Worm (Caenorhabditis elegans) whole organism, L3 larva: ENCODE data around the gene mut-7.

Experiments used
- ZK546.5 ChIP-seq: sonication (generic microtip); optimal IDR thresholded peaks from 2 replicates; lab custom pipeline; 2017; ENCODE audit warnings: missing biosample characterization, missing genetic modification characterization
- aly-2 ChIP-seq: fragments of 150-350 bp; optimal IDR thresholded peaks from 2 replicates; lab custom pipeline; 2014; ENCODE audit warnings: missing biosample characterization, missing genetic modification characterization
- ama-1 ChIP-seq: fragments of 150-350 bp; optimal IDR thresholded peaks from 2 replicates; lab custom pipeline; 2018
- ceh-28 ChIP-seq: fragments of 150-350 bp; optimal IDR thresholded peaks from 2 replicates; lab custom pipeline; 2014; ENCODE audit warnings: missing biosample characterization, missing genetic modification reagents, missing genetic modification characterization
- ceh-82 ChIP-seq: fragments of 150-350 bp; optimal IDR thresholded peaks from 2 replicates; lab custom pipeline; 2014; ENCODE audit warnings: missing biosample characterization, missing genetic modification characterization
- ceh-9 ChIP-seq: sonication (generic microtip); optimal IDR thresholded peaks from 2 replicates; lab custom pipeline; 2018; ENCODE audit warnings: missing biosample characterization, missing genetic modification characterization
- daf-12 ChIP-seq: fragments of 150-350 bp; optimal IDR thresholded peaks from 2 replicates; lab custom pipeline; 2014; ENCODE audit warnings: missing biosample characterization, missing genetic modification reagents, missing genetic modification characterization
- egl-27 ChIP-seq: sonication (generic microtip); optimal IDR thresholded peaks from 4 replicates; lab custom pipeline; 2017; ENCODE audit warnings: missing biosample characterization, missing genetic modification reagents, missing genetic modification characterization
- elt-2 ChIP-seq: sonication (generic microtip); optimal IDR thresholded peaks from 2 replicates; lab custom pipeline; 2016; ENCODE audit warnings: missing genetic modification reagents, mild to moderate bottlenecking, missing genetic modification characterization, missing compliant biosample characterization
- elt-3 ChIP-seq, 3 experiments: fragments of 150-350 bp in 1 of 3; sonication (generic microtip) in 2 of 3; optimal IDR thresholded peaks; 2 replicates in 2 of 3; 4 replicates in 1 of 3; lab custom pipeline; 2014 to 2017; ENCODE audit warnings: missing biosample characterization in 3 of 3, missing genetic modification characterization in 3 of 3
- eor-1 ChIP-seq, 2 experiments: fragments of 150-350 bp; optimal IDR thresholded peaks; 2 replicates each; lab custom pipeline; 2014 to 2018; ENCODE audit warnings: missing biosample characterization in 2 of 2, missing genetic modification characterization in 2 of 2
- fkh-10 ChIP-seq: sonication (generic microtip); optimal IDR thresholded peaks from 2 replicates; lab custom pipeline; 2017; ENCODE audit warnings: missing biosample characterization, missing genetic modification reagents, missing genetic modification characterization
- hmg-11 ChIP-seq: sonication (generic microtip); optimal IDR thresholded peaks from 2 replicates; lab custom pipeline; 2016; ENCODE audit warnings: missing genetic modification characterization, missing compliant biosample characterization
- jun-1 ChIP-seq: fragments of 150-350 bp; optimal IDR thresholded peaks from 2 replicates; lab custom pipeline; 2014; ENCODE audit warnings: missing biosample characterization, missing genetic modification reagents, missing genetic modification characterization
- lin-15B ChIP-seq: fragments of 150-350 bp; optimal IDR thresholded peaks from 2 replicates; lab custom pipeline; 2014; ENCODE audit warnings: missing biosample characterization, missing genetic modification characterization
- lin-39 ChIP-seq: fragments of 150-350 bp; optimal IDR thresholded peaks from 2 replicates; lab custom pipeline; 2018; ENCODE audit warnings: missing biosample characterization, missing genetic modification reagents, missing genetic modification characterization
- mdl-1 ChIP-seq: fragments of 150-350 bp; optimal IDR thresholded peaks from 2 replicates; lab custom pipeline; 2014; ENCODE audit warnings: missing biosample characterization, missing genetic modification characterization
- mml-1 ChIP-seq: fragments of 150-350 bp; sonication (generic microtip); optimal IDR thresholded peaks from 3 replicates; lab custom pipeline; 2014; ENCODE audit warnings: missing biosample characterization, missing genetic modification characterization
- nfya-1 ChIP-seq: sonication (generic microtip); optimal IDR thresholded peaks from 2 replicates; lab custom pipeline; 2017; ENCODE audit warnings: missing genetic modification characterization, mild to moderate bottlenecking, missing compliant biosample characterization, antibody characterized with exemption, moderate library complexity; ENCODE audit not compliant: insufficient read depth
- nhr-23 ChIP-seq: fragments of 150-350 bp; optimal IDR thresholded peaks from 2 replicates; lab custom pipeline; 2014; ENCODE audit warnings: missing biosample characterization, missing genetic modification reagents, missing genetic modification characterization
- nhr-237 ChIP-seq: fragments of 150-350 bp; optimal IDR thresholded peaks from 2 replicates; lab custom pipeline; 2014; ENCODE audit warnings: missing biosample characterization, missing genetic modification characterization
- nhr-28 ChIP-seq: fragments of 150-350 bp; optimal IDR thresholded peaks from 2 replicates; lab custom pipeline; 2014; ENCODE audit warnings: missing biosample characterization, missing genetic modification characterization
- nhr-43 ChIP-seq: sonication (generic microtip); optimal IDR thresholded peaks from 2 replicates; lab custom pipeline; 2016; ENCODE audit warnings: mild to moderate bottlenecking, missing genetic modification characterization, missing compliant biosample characterization; ENCODE audit not compliant: poor library complexity, severe bottlenecking
- nhr-67 ChIP-seq: fragments of 150-350 bp; optimal IDR thresholded peaks from 2 replicates; lab custom pipeline; 2014; ENCODE audit warnings: missing biosample characterization, missing genetic modification characterization
- nhr-77 ChIP-seq: fragments of 150-350 bp; optimal IDR thresholded peaks from 2 replicates; lab custom pipeline; 2014; ENCODE audit warnings: missing biosample characterization, missing genetic modification characterization
- pha-4 ChIP-seq: fragments of 150-350 bp; optimal IDR thresholded peaks from 2 replicates; lab custom pipeline; 2014; ENCODE audit warnings: missing biosample characterization, missing genetic modification reagents, missing genetic modification characterization
- pqm-1 ChIP-seq: fragments of 150-350 bp; optimal IDR thresholded peaks from 2 replicates; lab custom pipeline; 2017; ENCODE audit warnings: missing biosample characterization, missing genetic modification characterization, inconsistent platforms
- sea-2 ChIP-seq: fragments of 150-350 bp; sonication (generic microtip); optimal IDR thresholded peaks from 4 replicates; lab custom pipeline; 2014; ENCODE audit warnings: missing biosample characterization, missing genetic modification reagents, missing genetic modification characterization
- skn-1 ChIP-seq: fragments of 150-350 bp; optimal IDR thresholded peaks from 2 replicates; lab custom pipeline; 2014; ENCODE audit warnings: missing biosample characterization, missing genetic modification characterization
- snpc-4 ChIP-seq: fragments of 150-350 bp; optimal IDR thresholded peaks from 2 replicates; lab custom pipeline; 2014; ENCODE audit warnings: missing biosample characterization, missing genetic modification characterization
- tbx-2 ChIP-seq: sonication (generic microtip); optimal IDR thresholded peaks from 2 replicates; lab custom pipeline; 2016; ENCODE audit warnings: mild to moderate bottlenecking, missing genetic modification characterization, missing compliant biosample characterization
- unc-39 ChIP-seq: sonication (generic microtip); optimal IDR thresholded peaks from 4 replicates; lab custom pipeline; 2017; ENCODE audit warnings: missing biosample characterization, missing genetic modification characterization
- unc-62 ChIP-seq: fragments of 150-350 bp; sonication (generic microtip); optimal IDR thresholded peaks from 4 replicates; lab custom pipeline; 2014; ENCODE audit warnings: missing biosample characterization, missing genetic modification reagents, missing genetic modification characterization
- zag-1 ChIP-seq: fragments of 150-350 bp; optimal IDR thresholded peaks from 2 replicates; lab custom pipeline; 2014; ENCODE audit warnings: missing biosample characterization, missing genetic modification characterization
- ztf-11 ChIP-seq: fragments of 150-350 bp; optimal IDR thresholded peaks from 2 replicates; lab custom pipeline; 2014; ENCODE audit warnings: missing biosample characterization, missing genetic modification characterization
- ztf-4 ChIP-seq: fragments of 150-350 bp; optimal IDR thresholded peaks from 2 replicates; lab custom pipeline; 2014; ENCODE audit warnings: missing biosample characterization, missing genetic modification characterization

mut-7 gene

ce11 chrIII:9544820-9545219, 2.6 kb upstream of the mut-7 start, which contains the start of gene ZK1098.12:
Gene ZK1098.12, plus strand, starts transcription at chrIII:9545120.
- no peak for TF ChIP-seq elt-3 (tag; optimal IDR thresholded peaks at IDR 0.05; lab: Kevin White, UChicago)
- no peak for TF ChIP-seq tbx-2 (tag; lab: Kevin White, UChicago)
- no peak for TF ChIP-seq eor-1 (tag; optimal IDR thresholded peaks at IDR 0.05; lab: Kevin White, UChicago)
- no peak for TF ChIP-seq lin-39
- no peak for TF ChIP-seq unc-62 (GFP tag; lab: Kevin White, UChicago)
- TF ChIP-seq hmg-11 (tag; lab: Kevin White, UChicago), result no peak
- no peak for TF ChIP-seq daf-12 (tag; lab: Kevin White, UChicago)
- TF ChIP-seq nhr-43 (tag; lab: Kevin White, UChicago), result no peak
- TF ChIP-seq lin-15B (tag; lab: Kevin White, UChicago), result no peak
- no peak for TF ChIP-seq nhr-28
- TF ChIP-seq zag-1 (tag; lab: Kevin White, UChicago), result no peak
- no peak for TF ChIP-seq skn-1 (tag; lab: Kevin White, UChicago)

ce11 chrIII:9544125-9544524, 1.9 kb upstream of the mut-7 start, which contains the start of gene ZK1098.9:
Gene ZK1098.9, plus strand, starts transcription at chrIII:9544425.
- TF ChIP-seq ceh-9 (tag; lab: Kevin White, UChicago) (no peak), ceh-82 (tag; lab: Kevin White, UChicago) (no peak), ama-1 (lab: Kevin White, UChicago) (no peak), hmg-11 (tag; lab: Kevin White, UChicago) (no peak), nhr-28 (no peak), snpc-4 (tag; lab: Kevin White, UChicago) (no peak), lin-39 (no peak), ztf-11 (tag; lab: Kevin White, UChicago) (no peak), ZK546.5 (tag; lab: Kevin White, UChicago) (no peak), jun-1 (no peak), tbx-2 (tag; lab: Kevin White, UChicago) (no peak), unc-39 (tag; lab: Kevin White, UChicago) (no peak), nhr-237 (tag; lab: Kevin White, UChicago) (no peak), sea-2 (GFP tag; lab: Kevin White, UChicago) (no peak)

- TF ChIP-seq egl-27 (tag; lab: Kevin White, UChicago), result no peak
- no peak for TF ChIP-seq nhr-77
- peak; percentile 8 for TF ChIP-seq snpc-4 (tag; lab: Kevin White, UChicago)
- TF ChIP-seq hmg-11 (tag; lab: Kevin White, UChicago), result peak; percentile 6
- TF ChIP-seq ama-1 (lab: Kevin White, UChicago), result no peak
- peak; percentile 9 for TF ChIP-seq elt-2
- peak; percentile 32 for TF ChIP-seq nfya-1 (tag; lab: Kevin White, UChicago)
- peak; percentile 86 for TF ChIP-seq pha-4 (tag; lab: Kevin White, UChicago)
- TF ChIP-seq ceh-28 (tag; lab: Kevin White, UChicago), result no peak
- TF ChIP-seq lin-15B (tag; lab: Kevin White, UChicago), result peak; percentile 58
- TF ChIP-seq ztf-4 (tag; lab: Kevin White, UChicago), result no peak
- TF ChIP-seq mdl-1 (tag; lab: Kevin White, UChicago), result no peak
- TF ChIP-seq nhr-23 (tag; lab: Kevin White, UChicago), result peak; percentile 26
These were observed 636 bp upstream of the mut-7 start, which contains the start of gene eif-2Balpha for ce11 chrIII:9542816-9543215. Gene eif-2Balpha, plus strand, starts transcription at chrIII:9543119.

- TF ChIP-seq ceh-28 (tag; lab: Kevin White, UChicago), result peak; percentile 63
- no peak for TF ChIP-seq aly-2 (tag; lab: Kevin White, UChicago)
- TF ChIP-seq mml-1, result no peak
- no peak for TF ChIP-seq pqm-1 (tag; lab: Kevin White, UChicago)
- no peak for TF ChIP-seq fkh-10 (GFP tag; lab: Kevin White, UChicago)
- TF ChIP-seq sea-2 (GFP tag; lab: Kevin White, UChicago), result no peak
- peak; percentile 67 for TF ChIP-seq pha-4 (tag; lab: Kevin White, UChicago)
- TF ChIP-seq daf-12 (tag; lab: Kevin White, UChicago), result no peak
- peak; percentile 44 for TF ChIP-seq nfya-1 (tag; lab: Kevin White, UChicago)
- no peak for TF ChIP-seq snpc-4 (tag; lab: Kevin White, UChicago)
- no peak for TF ChIP-seq nhr-67 (tag; lab: Kevin White, UChicago)
These were observed 3.5 kb downstream of the mut-7 start, which contains the start of gene ZK1098.3 for ce11 chrIII:9538655-9539155. Gene ZK1098.3, minus strand, starts transcription at chrIII:9538705.
